Fruit fly (Drosophila melanogaster): ENCODE results near the gene Ube4A.
A peak's percentile ranks its signal among the peaks of the same experiment; 100 is the strongest.

Ube4A gene

DNA sequence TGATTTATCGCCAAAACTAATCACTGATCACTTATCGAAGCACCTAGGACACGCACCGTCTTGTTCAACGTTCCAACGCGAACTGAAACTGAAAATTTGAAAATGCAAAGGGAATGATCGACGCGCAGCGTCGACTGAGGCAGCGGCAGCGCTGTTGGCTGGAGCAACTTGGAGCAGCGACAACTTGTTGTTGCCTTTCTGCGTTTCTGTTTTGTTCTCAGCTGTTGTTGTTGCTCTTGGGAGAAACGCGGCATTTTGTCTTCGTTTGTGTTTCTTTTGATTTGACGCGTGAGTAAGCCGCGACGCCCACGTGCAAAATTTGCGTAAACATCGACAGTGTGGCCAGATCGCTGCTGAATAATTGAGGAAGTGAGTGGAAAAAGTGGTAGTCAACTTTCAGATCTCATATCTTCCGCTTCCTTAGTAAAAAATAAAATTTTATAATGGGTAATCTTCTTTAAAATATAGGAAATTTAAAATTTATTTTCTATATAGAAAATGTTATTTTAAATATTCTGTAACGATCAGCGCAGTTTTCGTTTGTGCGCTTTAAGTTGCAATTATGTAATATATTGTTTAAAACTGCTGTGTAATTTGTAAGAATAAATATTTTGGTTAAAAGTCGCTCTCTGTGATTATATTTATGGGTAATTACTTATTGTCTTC is 50.8 kb downstream of the Ube4A start, which contains the start of gene Tsp (continued):
- no peak for TF ChIP-seq sens-2 (GFP tag; IDR thresholded peaks at IDR 0.05)
- no peak for TF ChIP-seq knrl (GFP tag; IDR thresholded peaks at IDR 0.05; ENCODE audit: partially characterized antibody)
- no peak for TF ChIP-seq CG16813 (GFP tag; IDR thresholded peaks at IDR 0.05; ENCODE audit: partially characterized antibody)
- TF ChIP-seq ap (GFP tag; IDR thresholded peaks at IDR 0.05): no peak
- TF ChIP-seq bcd (GFP tag; optimal IDR thresholded peaks at IDR 0.05): no peak
- TF ChIP-seq CG12104 (GFP tag; optimal IDR thresholded peaks at IDR 0.05): no peak
- TF ChIP-seq cas (GFP tag; IDR thresholded peaks at IDR 0.05): no peak
- peak; percentile 93 for TF ChIP-seq CG4360 (GFP tag; IDR thresholded peaks at IDR 0.05)
- TF ChIP-seq CG31441 (GFP tag; IDR thresholded peaks at IDR 0.05): 0 out of 2 replicates have a peak, but pooled peaks have one; percentile 10
- no peak for TF ChIP-seq CG7357 (GFP tag; IDR thresholded peaks at IDR 0.05)
- no peak for TF ChIP-seq Lpt (GFP tag; optimal IDR thresholded peaks at IDR 0.05)
- TF ChIP-seq Neu2 (GFP tag; optimal IDR thresholded peaks at IDR 0.05; ENCODE audit: borderline replicate concordance): peak; percentile 44
- no peak for TF ChIP-seq peb (GFP tag; IDR thresholded peaks at IDR 0.05)
- TF ChIP-seq az2 (GFP tag; optimal IDR thresholded peaks at IDR 0.05): no peak
- TF ChIP-seq psq (GFP tag; optimal IDR thresholded peaks at IDR 0.05): no peak
- no peak for TF ChIP-seq ara (GFP tag; IDR thresholded peaks at IDR 0.05)
- no peak for TF ChIP-seq HLH3B (GFP tag; IDR thresholded peaks at IDR 0.05)
- TF ChIP-seq otp (GFP tag; IDR thresholded peaks at IDR 0.05): 0 out of 3 replicates have a peak, but pooled peaks have one; percentile 4
- no peak for TF ChIP-seq CG3407 (GFP tag; optimal IDR thresholded peaks at IDR 0.05)
- no peak for TF ChIP-seq Nf-YC (tag; optimal IDR thresholded peaks at IDR 0.05)
- no peak for TF ChIP-seq CG3847 (GFP tag; IDR thresholded peaks at IDR 0.05)
- TF ChIP-seq CG15514 (GFP tag; optimal IDR thresholded peaks at IDR 0.05): peak; percentile 4
- TF ChIP-seq CG1832 (GFP tag; optimal IDR thresholded peaks at IDR 0.05): no peak
- 0 out of 2 replicates have a peak, but pooled peaks have one; percentile 18 for TF ChIP-seq Bgb (GFP tag; IDR thresholded peaks at IDR 0.05; ENCODE audit: partially characterized antibody)
- peak; percentile 5; the same call in 1 of the 2 replicates for TF ChIP-seq E2f2 (GFP tag; IDR thresholded peaks at IDR 0.05)
- TF ChIP-seq CG14860 (GFP tag; IDR thresholded peaks at IDR 0.05; ENCODE audit: partially characterized antibody): no peak
- no peak for TF ChIP-seq Elba2 (GFP tag; optimal IDR thresholded peaks at IDR 0.05)
- TF ChIP-seq CG7271 (tag; optimal IDR thresholded peaks at IDR 0.05): peak; percentile 25
- TF ChIP-seq dimm (GFP tag; IDR thresholded peaks at IDR 0.05): no peak
- 0 out of 2 replicates have a peak, but pooled peaks have one; percentile 16 for TF ChIP-seq sna (GFP tag; IDR thresholded peaks at IDR 0.05; ENCODE audit: partially characterized antibody)
- no peak for TF ChIP-seq sisA (GFP tag; IDR thresholded peaks at IDR 0.05)
- no peak for TF ChIP-seq klu (GFP tag; IDR thresholded peaks at IDR 0.05)
- no peak for TF ChIP-seq NC2α (GFP tag; optimal IDR thresholded peaks at IDR 0.05)
- TF ChIP-seq CG6254 (GFP tag; optimal IDR thresholded peaks at IDR 0.05): no peak
- TF ChIP-seq CG4282 (GFP tag; optimal IDR thresholded peaks at IDR 0.05): no peak
- no peak for TF ChIP-seq CG7745 (tag; optimal IDR thresholded peaks at IDR 0.05)
- TF ChIP-seq CG12659 (GFP tag; optimal IDR thresholded peaks at IDR 0.05): no peak
- TF ChIP-seq en (GFP tag; optimal IDR thresholded peaks at IDR 0.05): no peak
- TF ChIP-seq ash1 (GFP tag; optimal IDR thresholded peaks at IDR 0.05): no peak
- TF ChIP-seq CG12769 (tag; optimal IDR thresholded peaks at IDR 0.05): peak; percentile 82
- peak; percentile 10 for TF ChIP-seq gro (GFP tag; optimal IDR thresholded peaks at IDR 0.05)
- TF ChIP-seq CG33213 (GFP tag; optimal IDR thresholded peaks at IDR 0.05): no peak
- TF ChIP-seq hbn (GFP tag; IDR thresholded peaks at IDR 0.05; ENCODE audit: partially characterized antibody): 0 out of 2 replicates have a peak, but pooled peaks have one; percentile 35
- no peak for TF ChIP-seq odd (GFP tag; optimal IDR thresholded peaks at IDR 0.05)
- 0 out of 3 replicates have a peak, but pooled peaks have one; percentile 51 for TF ChIP-seq CG2199 (GFP tag; IDR thresholded peaks at IDR 0.05)
- no peak for TF ChIP-seq phol (tag; optimal IDR thresholded peaks at IDR 0.05)
- no peak for TF ChIP-seq Blimp-1 (GFP tag; optimal IDR thresholded peaks at IDR 0.05)
- no peak for TF ChIP-seq Dip2 (GFP tag; IDR thresholded peaks at IDR 0.05)
- TF ChIP-seq tap (tag; optimal IDR thresholded peaks at IDR 0.05): no peak
- no peak for TF ChIP-seq Oli (tag; optimal IDR thresholded peaks at IDR 0.05)
